Fruit fly (Drosophila melanogaster) S2 (cell line): ENCODE data around the gene CG17078.

Source experiments
- CG8478 ChIP-seq: fragments of >200 bp; optimal IDR thresholded peaks from 2 replicates; lab custom pipeline; 2018
- CTCF ChIP-seq, 2 experiments: fragments of >200 bp; optimal IDR thresholded peaks; 2 replicates each; lab custom pipeline; 2018

dm6 chr2L:322915-323314 lies 44.9 kb upstream of the CG17078 start:
- no peak for TF ChIP-seq CG8478 (lab: Kevin White, UChicago)
- TF ChIP-seq CTCF (optimal IDR thresholded peaks at IDR 0.05; lab: Kevin White, UChicago): no peak
